Fruit fly (Drosophila melanogaster) whole organism: ENCODE results near the gene CheB38c.

Source experiments
- Dll ChIP-seq: fragments of >200 bp; optimal IDR thresholded peaks from 2 replicates; lab custom pipeline; 2017
- pan ChIP-seq: fragments of >200 bp; optimal IDR thresholded peaks from 2 replicates; lab custom pipeline; 2017
- psq ChIP-seq: fragments of >200 bp; optimal IDR thresholded peaks from 2 replicates; lab custom pipeline; 2017
- usp ChIP-seq: fragments of >200 bp; optimal IDR thresholded peaks from 2 replicates; lab custom pipeline; 2017; ENCODE audit warnings: missing biosample characterization, missing genetic modification characterization, mixed read lengths

DNA sequence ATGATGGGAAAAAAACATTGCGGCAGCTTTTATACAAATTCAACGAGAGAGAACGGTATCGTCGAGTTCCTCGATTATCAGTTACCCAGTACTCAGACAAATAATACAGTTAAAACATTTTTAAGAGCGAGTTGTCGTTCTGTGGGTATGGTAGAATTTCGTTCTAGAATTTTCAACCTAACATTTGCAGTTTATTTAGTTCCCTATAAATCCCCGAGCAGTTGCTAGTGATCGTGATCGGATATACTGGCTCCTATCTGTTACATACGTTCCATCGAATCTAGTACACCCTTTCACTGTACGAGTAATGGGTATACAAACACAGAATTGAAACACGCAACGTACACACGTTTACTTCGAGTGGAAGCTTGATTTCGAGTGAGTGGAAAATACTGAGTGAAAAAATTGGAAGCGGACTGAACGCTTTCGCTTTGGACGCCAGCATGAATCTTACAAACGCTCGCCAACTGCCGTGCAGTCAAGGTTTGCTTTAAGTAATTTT, 44.1 kb upstream of the CheB38c start, which contains the start of gene CG9338:
- TF ChIP-seq usp (no peak), psq (lab: Kevin White, UChicago) (no peak), Dll (lab: Kevin White, UChicago) (no peak), pan (lab: Kevin White, UChicago) (peak; percentile 98)
